Fruit fly (Drosophila melanogaster): Measurements from ENCODE around the gene PGRP-LB.

The PGRP-LB gene

dm6 chr3R:11409667-11410137 lies 50.6 kb downstream of the PGRP-LB start, which contains the start of the genes mgr and Irbp (continued):
- TF ChIP-seq pho (GFP tag; optimal IDR thresholded peaks at IDR 0.05), result peak; percentile 50
- no peak for TF ChIP-seq oc (tag; optimal IDR thresholded peaks at IDR 0.05)
- peak; percentile 76 for TF ChIP-seq cato (GFP tag; optimal IDR thresholded peaks at IDR 0.05; ENCODE audit: borderline replicate concordance)
- no peak for TF ChIP-seq pb (GFP tag; optimal IDR thresholded peaks at IDR 0.05)
- TF ChIP-seq CG15696 (tag; optimal IDR thresholded peaks at IDR 0.05), result peak; percentile 95
- TF ChIP-seq tna (GFP tag; IDR thresholded peaks at IDR 0.05; ENCODE audit: partially characterized antibody), result peak; percentile 70; the same call in 1 of the 2 replicates
- TF ChIP-seq sob (GFP tag; IDR thresholded peaks at IDR 0.05), result peak; percentile 98
- TF ChIP-seq D (optimal IDR thresholded peaks at IDR 0.05), result no peak
- TF ChIP-seq D (GFP tag; optimal IDR thresholded peaks at IDR 0.05), result peak; percentile 83
- no peak for TF ChIP-seq Myb (GFP tag; optimal IDR thresholded peaks at IDR 0.05)
- TF ChIP-seq CG18011 (GFP tag; optimal IDR thresholded peaks at IDR 0.05), result peak; percentile 83
- TF ChIP-seq mld (GFP tag; IDR thresholded peaks at IDR 0.05; ENCODE audit: partially characterized antibody), result peak; percentile 14; the same call in 1 of the 3 replicates
- TF ChIP-seq ab (GFP tag; optimal IDR thresholded peaks at IDR 0.05), result no peak
- no peak for TF ChIP-seq CG8089 (GFP tag; optimal IDR thresholded peaks at IDR 0.05)
- peak; percentile 70 for TF ChIP-seq Doc2 (GFP tag; IDR thresholded peaks at IDR 0.05)
- peak; percentile 94 for TF ChIP-seq Sox102F (GFP tag; optimal IDR thresholded peaks at IDR 0.05)
- TF ChIP-seq Med (GFP tag), result peak; percentile 90
- TF ChIP-seq insv (GFP tag; optimal IDR thresholded peaks at IDR 0.05), result peak in 1 of 2 experiments; percentile 48
- TF ChIP-seq Bteb2 (GFP tag; optimal IDR thresholded peaks at IDR 0.05), result peak; percentile 49
- TF ChIP-seq CG12219 (GFP tag; optimal IDR thresholded peaks at IDR 0.05), result peak; percentile 72
- no peak for TF ChIP-seq CG9876 (GFP tag; optimal IDR thresholded peaks at IDR 0.05)
- TF ChIP-seq Dll (GFP tag; IDR thresholded peaks at IDR 0.05; ENCODE audit: partially characterized antibody), result peak; percentile 93
- TF ChIP-seq pum (GFP tag; optimal IDR thresholded peaks at IDR 0.05), result peak; percentile 25
- no peak for TF ChIP-seq Hr78 (GFP tag; optimal IDR thresholded peaks at IDR 0.05)
- TF ChIP-seq dm (GFP tag; optimal IDR thresholded peaks at IDR 0.05), result peak; percentile 19
- peak; percentile 96 for TF ChIP-seq CG32532 (GFP tag; IDR thresholded peaks at IDR 0.05)
- TF ChIP-seq CG12744 (GFP tag; optimal IDR thresholded peaks at IDR 0.05), result no peak
- TF ChIP-seq CG4707 (GFP tag; optimal IDR thresholded peaks at IDR 0.05), result peak; percentile 64
- peak; percentile 40 for TF ChIP-seq CG17186 (GFP tag; optimal IDR thresholded peaks at IDR 0.05)
- TF ChIP-seq zen (tag; optimal IDR thresholded peaks at IDR 0.05), result peak; percentile 95
- TF ChIP-seq lola (GFP tag; optimal IDR thresholded peaks at IDR 0.05), result peak in 1 of 3 experiments; percentile 93
- peak; percentile 91 for TF ChIP-seq sens (GFP tag)
- peak; percentile 93 for TF ChIP-seq zfh1 (GFP tag; IDR thresholded peaks at IDR 0.05)
- peak; percentile 85 for TF ChIP-seq nerfin-1 (tag; optimal IDR thresholded peaks at IDR 0.05)
- peak; percentile 64 for TF ChIP-seq CG4360 (GFP tag; IDR thresholded peaks at IDR 0.05)
- TF ChIP-seq Ets97D (GFP tag; optimal IDR thresholded peaks at IDR 0.05), result peak; percentile 54
- peak; percentile 95 for TF ChIP-seq CG6689 (GFP tag; IDR thresholded peaks at IDR 0.05)
- peak in 1 of 2 experiments; percentile 56 for TF ChIP-seq crp (GFP tag; optimal IDR thresholded peaks at IDR 0.05)
- TF ChIP-seq dmrt11E (tag; optimal IDR thresholded peaks at IDR 0.05), result peak; percentile 95
- no peak for TF ChIP-seq hth (optimal IDR thresholded peaks at IDR 0.05)
- TF ChIP-seq abd-A (tag; optimal IDR thresholded peaks at IDR 0.05), result no peak
- peak in 1 of 2 experiments; percentile 14 for TF ChIP-seq Pdp1 (GFP tag; optimal IDR thresholded peaks at IDR 0.05)
- TF ChIP-seq CG11247 (GFP tag; IDR thresholded peaks at IDR 0.05), result peak; percentile 94
- TF ChIP-seq sens-2 (GFP tag; IDR thresholded peaks at IDR 0.05), result peak; percentile 77
- no peak for TF ChIP-seq Hmx (GFP tag; optimal IDR thresholded peaks at IDR 0.05)
- peak; percentile 58 for TF ChIP-seq CG8281 (tag; optimal IDR thresholded peaks at IDR 0.05)
- TF ChIP-seq CG3065 (GFP tag; optimal IDR thresholded peaks at IDR 0.05), result peak; percentile 83
- TF ChIP-seq CG10462 (GFP tag; optimal IDR thresholded peaks at IDR 0.05), result peak; percentile 65
- TF ChIP-seq CG7357 (GFP tag; IDR thresholded peaks at IDR 0.05), result peak; percentile 83
- peak; percentile 96 for TF ChIP-seq Ptx1 (GFP tag; IDR thresholded peaks at IDR 0.05)
